Worm (Caenorhabditis elegans): ENCODE data around the gene mpc-1.

ce11 chrIII:4391319-4391718 lies 21.9 kb upstream of the mpc-1 start:
- TF ChIP-seq F33H1.4 (GFP tag; IDR thresholded peaks at IDR 0.05) (no peak), dpl-1 (GFP tag; optimal IDR thresholded peaks at IDR 0.05) (no peak), pbrm-1 (GFP tag; IDR thresholded peaks at IDR 0.05) (no peak), pha-4 (tag; optimal IDR thresholded peaks at IDR 0.05) (no peak), snpc-4 (GFP tag; optimal IDR thresholded peaks at IDR 0.05) (no peak), snpc-4 (tag; optimal IDR thresholded peaks at IDR 0.05) (no peak), K11D2.4 (GFP tag; IDR thresholded peaks at IDR 0.05) (no peak), B0035.1 (tag; optimal IDR thresholded peaks at IDR 0.05) (no peak)

Data from whole organism, young adult.